Worm (Caenorhabditis elegans) whole organism, midembryonic: ENCODE measurements around the gene lep-2.

Experiments used
- T22C8.4 ChIP-seq: fragments of 200-800 bp; sonication (Bioruptor generic); IDR thresholded peaks from 2 replicates; pipeline ENCODE4 v1.3.6; 2022; ENCODE audit warnings: missing genetic modification characterization, missing compliant biosample characterization
- cog-1 ChIP-seq: sonication (generic microtip); optimal IDR thresholded peaks from 2 replicates; lab custom pipeline; 2016; ENCODE audit warnings: missing genetic modification characterization, missing compliant biosample characterization
- flt-1 ChIP-seq: fragments of 200-800 bp; sonication (Bioruptor generic); IDR thresholded peaks from 2 replicates; pipeline ENCODE4 v1.3.6; 2022; ENCODE audit warnings: missing genetic modification characterization, missing compliant biosample characterization
- klf-2 ChIP-seq: fragments of 200-800 bp; sonication (Bioruptor generic); conservative IDR thresholded peaks from 2 replicates; pipeline ENCODE4 v1.3.6; 2022; ENCODE audit warnings: missing genetic modification reagents, missing genetic modification characterization, missing compliant biosample characterization
- med-1 ChIP-seq: sonication (generic microtip); optimal IDR thresholded peaks from 2 replicates; lab custom pipeline; 2017; ENCODE audit warnings: missing genetic modification characterization, mild to moderate bottlenecking, missing compliant biosample characterization, antibody characterized with exemption, missing genetic modification reagents; ENCODE audit not compliant: insufficient read depth
- ref-1 ChIP-seq: fragments of 200-800 bp; sonication (Bioruptor generic); conservative IDR thresholded peaks from 2 replicates; pipeline ENCODE4 v1.3.6; 2022; ENCODE audit warnings: missing genetic modification reagents, missing genetic modification characterization, missing compliant biosample characterization
- tab-1 ChIP-seq: fragments of 200-800 bp; sonication (Bioruptor generic); IDR thresholded peaks from 2 replicates; pipeline ENCODE4 v1.3.6; 2022; ENCODE audit warnings: missing genetic modification characterization, missing compliant biosample characterization
- ztf-23 ChIP-seq: fragments of 200-800 bp; sonication (Bioruptor generic); IDR thresholded peaks from 2 replicates; pipeline ENCODE4 v1.3.6; 2022; ENCODE audit warnings: missing genetic modification reagents, missing genetic modification characterization, missing compliant biosample characterization
- ztf-29 ChIP-seq: fragments of 200-800 bp; sonication (Bioruptor generic); IDR thresholded peaks from 2 replicates; pipeline ENCODE4 v1.3.6; 2022; ENCODE audit warnings: missing genetic modification reagents, missing genetic modification characterization, missing compliant biosample characterization

DNA sequence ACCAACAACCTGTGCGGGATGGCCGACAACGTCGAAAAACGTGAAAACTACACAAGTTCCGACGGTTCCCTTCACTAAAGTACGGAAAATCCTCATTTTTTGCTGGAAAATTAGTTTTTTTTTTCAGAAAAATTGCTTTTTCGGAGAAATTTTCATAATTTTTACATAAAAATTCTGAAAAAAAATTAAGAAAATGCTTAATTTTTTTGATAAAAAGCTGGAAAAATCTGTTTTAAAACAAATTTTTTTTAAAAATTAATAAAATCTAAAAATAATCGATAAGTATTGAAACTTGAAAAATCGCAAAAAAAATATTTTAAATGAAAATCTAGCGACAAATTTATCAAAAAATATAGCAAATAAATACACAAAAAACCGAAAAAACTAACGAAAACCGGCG is 13.7 kb downstream of the lep-2 start, which contains the start of gene immp-2:
- TF ChIP-seq flt-1 (GFP tag; lab: Robert Waterston, UW) (no peak), ztf-23 (no peak), tab-1 (no peak), klf-2 (GFP tag; lab: Robert Waterston, UW) (no peak), cog-1 (tag; lab: Kevin White, UChicago) (no peak), ztf-29 (GFP tag; lab: Robert Waterston, UW) (no peak), T22C8.4 (GFP tag; lab: Robert Waterston, UW) (no peak), med-1 (GFP tag; lab: Kevin White, UChicago) (no peak), ref-1 (GFP tag; lab: Robert Waterston, UW) (no peak)
